Worm (Caenorhabditis elegans) whole organism, midembryonic: ENCODE data around the gene lnkn-1.

Experiments
- T22C8.4 ChIP-seq: fragments of 200-800 bp; sonication (Bioruptor generic); IDR thresholded peaks from 2 replicates; pipeline ENCODE4 v1.3.6; 2022; ENCODE audit warnings: missing genetic modification characterization, missing compliant biosample characterization
- cog-1 ChIP-seq: sonication (generic microtip); optimal IDR thresholded peaks from 2 replicates; lab custom pipeline; 2016; ENCODE audit warnings: missing genetic modification characterization, missing compliant biosample characterization
- flt-1 ChIP-seq: fragments of 200-800 bp; sonication (Bioruptor generic); IDR thresholded peaks from 2 replicates; pipeline ENCODE4 v1.3.6; 2022; ENCODE audit warnings: missing genetic modification characterization, missing compliant biosample characterization
- klf-2 ChIP-seq: fragments of 200-800 bp; sonication (Bioruptor generic); conservative IDR thresholded peaks from 2 replicates; pipeline ENCODE4 v1.3.6; 2022; ENCODE audit warnings: missing genetic modification reagents, missing genetic modification characterization, missing compliant biosample characterization
- med-1 ChIP-seq: sonication (generic microtip); optimal IDR thresholded peaks from 2 replicates; lab custom pipeline; 2017; ENCODE audit warnings: missing genetic modification characterization, mild to moderate bottlenecking, missing compliant biosample characterization, antibody characterized with exemption, missing genetic modification reagents; ENCODE audit not compliant: insufficient read depth
- ref-1 ChIP-seq: fragments of 200-800 bp; sonication (Bioruptor generic); conservative IDR thresholded peaks from 2 replicates; pipeline ENCODE4 v1.3.6; 2022; ENCODE audit warnings: missing genetic modification reagents, missing genetic modification characterization, missing compliant biosample characterization
- tab-1 ChIP-seq: fragments of 200-800 bp; sonication (Bioruptor generic); IDR thresholded peaks from 2 replicates; pipeline ENCODE4 v1.3.6; 2022; ENCODE audit warnings: missing genetic modification characterization, missing compliant biosample characterization
- ztf-23 ChIP-seq: fragments of 200-800 bp; sonication (Bioruptor generic); IDR thresholded peaks from 2 replicates; pipeline ENCODE4 v1.3.6; 2022; ENCODE audit warnings: missing genetic modification reagents, missing genetic modification characterization, missing compliant biosample characterization
- ztf-29 ChIP-seq: fragments of 200-800 bp; sonication (Bioruptor generic); IDR thresholded peaks from 2 replicates; pipeline ENCODE4 v1.3.6; 2022; ENCODE audit warnings: missing genetic modification reagents, missing genetic modification characterization, missing compliant biosample characterization

lnkn-1 gene

ce11 chrIII:8899767-8900166, 9.7 kb downstream of the lnkn-1 start:
- no peak for TF ChIP-seq flt-1 (GFP tag; lab: Robert Waterston, UW)
- TF ChIP-seq ztf-29 (GFP tag; lab: Robert Waterston, UW) = no peak
- TF ChIP-seq klf-2 (GFP tag; lab: Robert Waterston, UW) = no peak
- TF ChIP-seq T22C8.4 (GFP tag; lab: Robert Waterston, UW) = no peak
- no peak for TF ChIP-seq ref-1 (GFP tag; lab: Robert Waterston, UW)
- TF ChIP-seq tab-1 (GFP tag; lab: Robert Waterston, UW) = no peak
- TF ChIP-seq cog-1 (tag; lab: Kevin White, UChicago) = no peak
- no peak for TF ChIP-seq ztf-23 (GFP tag; lab: Robert Waterston, UW)
- no peak for TF ChIP-seq med-1

- TF ChIP-seq cog-1 (tag; lab: Kevin White, UChicago) = peak; percentile 19
- peak; percentile 82; the same call in 1 of the 2 replicates for TF ChIP-seq flt-1 (GFP tag; lab: Robert Waterston, UW)
These were observed 11.0 kb downstream of the lnkn-1 start for ce11 chrIII:8901078-8901477.

- TF ChIP-seq ztf-29 (GFP tag; lab: Robert Waterston, UW) = no peak
- no peak for TF ChIP-seq flt-1 (GFP tag; lab: Robert Waterston, UW)
- no peak for TF ChIP-seq klf-2 (GFP tag; lab: Robert Waterston, UW)
- no peak for TF ChIP-seq ztf-23 (GFP tag; lab: Robert Waterston, UW)
- TF ChIP-seq T22C8.4 (GFP tag; lab: Robert Waterston, UW) = no peak
- TF ChIP-seq med-1 = no peak
- no peak for TF ChIP-seq ref-1 (GFP tag; lab: Robert Waterston, UW)
- TF ChIP-seq cog-1 (tag; lab: Kevin White, UChicago) = no peak
- no peak for TF ChIP-seq tab-1 (GFP tag; lab: Robert Waterston, UW)
These were observed 13.2 kb downstream of the lnkn-1 start for ce11 chrIII:8903263-8903662.

- no peak for TF ChIP-seq T22C8.4 (GFP tag; lab: Robert Waterston, UW)
- TF ChIP-seq ztf-29 (GFP tag; lab: Robert Waterston, UW) = peak; percentile 39; the same call in 1 of the 2 replicates
- no peak for TF ChIP-seq ref-1 (GFP tag; lab: Robert Waterston, UW)
- no peak for TF ChIP-seq med-1
- TF ChIP-seq klf-2 (GFP tag; lab: Robert Waterston, UW) = no peak
- TF ChIP-seq ztf-23 (GFP tag; lab: Robert Waterston, UW) = peak; percentile 74; the same call in 1 of the 2 replicates
- TF ChIP-seq tab-1 (GFP tag; lab: Robert Waterston, UW) = no peak
- TF ChIP-seq cog-1 (tag; lab: Kevin White, UChicago) = peak; percentile 29
- TF ChIP-seq flt-1 (GFP tag; lab: Robert Waterston, UW) = peak; percentile 32; the same call in 1 of the 2 replicates
These were observed 14.0 kb downstream of the lnkn-1 start, which contains the start of gene lin-9 for ce11 chrIII:8904044-8904443. lin-9 (minus strand) TSS chrIII:8904131.

ce11 chrIII:8904914-8905665, 15.1 kb downstream of the lnkn-1 start, which contains the start of gene unc-32:
unc-32 (plus strand) TSS chrIII:8905615.
- TF ChIP-seq med-1 = no peak
- TF ChIP-seq T22C8.4 (GFP tag; lab: Robert Waterston, UW) = no peak
- TF ChIP-seq ztf-29 (GFP tag; lab: Robert Waterston, UW) = no peak
- TF ChIP-seq cog-1 (tag; lab: Kevin White, UChicago) = no peak
- no peak for TF ChIP-seq ref-1 (GFP tag; lab: Robert Waterston, UW)
- no peak for TF ChIP-seq ztf-23 (GFP tag; lab: Robert Waterston, UW)
- no peak for TF ChIP-seq flt-1 (GFP tag; lab: Robert Waterston, UW)
- no peak for TF ChIP-seq tab-1 (GFP tag; lab: Robert Waterston, UW)
- TF ChIP-seq klf-2 (GFP tag; lab: Robert Waterston, UW) = no peak

ce11 chrIII:8910139-8910538, 20.1 kb downstream of the lnkn-1 start:
- TF ChIP-seq T22C8.4 (GFP tag; lab: Robert Waterston, UW) (no peak), flt-1 (GFP tag; lab: Robert Waterston, UW) (no peak), tab-1 (GFP tag; lab: Robert Waterston, UW) (no peak), klf-2 (GFP tag; lab: Robert Waterston, UW) (no peak), ref-1 (GFP tag; lab: Robert Waterston, UW) (no peak), ztf-23 (GFP tag; lab: Robert Waterston, UW) (no peak), cog-1 (tag; lab: Kevin White, UChicago) (no peak), ztf-29 (GFP tag; lab: Robert Waterston, UW) (no peak)

- TF ChIP-seq flt-1 (GFP tag; lab: Robert Waterston, UW) (no peak), ztf-23 (GFP tag; lab: Robert Waterston, UW) (no peak), tab-1 (GFP tag; lab: Robert Waterston, UW) (no peak), med-1 (no peak), ztf-29 (GFP tag; lab: Robert Waterston, UW) (no peak), ref-1 (GFP tag; lab: Robert Waterston, UW) (no peak), cog-1 (tag; lab: Kevin White, UChicago) (no peak), klf-2 (GFP tag; lab: Robert Waterston, UW) (no peak), T22C8.4 (GFP tag; lab: Robert Waterston, UW) (no peak)
These were observed 21.7 kb downstream of the lnkn-1 start, which contains the start of gene tpk-1 for ce11 chrIII:8911598-8912194. tpk-1 (plus strand) TSS chrIII:8912144.

- TF ChIP-seq flt-1 (GFP tag; lab: Robert Waterston, UW) = no peak
- no peak for TF ChIP-seq med-1
- no peak for TF ChIP-seq klf-2 (GFP tag; lab: Robert Waterston, UW)
- TF ChIP-seq ztf-23 (GFP tag; lab: Robert Waterston, UW) = no peak
- TF ChIP-seq ztf-29 (GFP tag; lab: Robert Waterston, UW) = no peak
- no peak for TF ChIP-seq ref-1 (GFP tag; lab: Robert Waterston, UW)
These were observed 23.4 kb downstream of the lnkn-1 start, which contains the start of gene trxr-2 for ce11 chrIII:8913469-8913868. trxr-2 (plus strand) TSS chrIII:8913769.
